Fruit fly (Drosophila melanogaster): ENCODE measurements around the gene CG12379.

DNA sequence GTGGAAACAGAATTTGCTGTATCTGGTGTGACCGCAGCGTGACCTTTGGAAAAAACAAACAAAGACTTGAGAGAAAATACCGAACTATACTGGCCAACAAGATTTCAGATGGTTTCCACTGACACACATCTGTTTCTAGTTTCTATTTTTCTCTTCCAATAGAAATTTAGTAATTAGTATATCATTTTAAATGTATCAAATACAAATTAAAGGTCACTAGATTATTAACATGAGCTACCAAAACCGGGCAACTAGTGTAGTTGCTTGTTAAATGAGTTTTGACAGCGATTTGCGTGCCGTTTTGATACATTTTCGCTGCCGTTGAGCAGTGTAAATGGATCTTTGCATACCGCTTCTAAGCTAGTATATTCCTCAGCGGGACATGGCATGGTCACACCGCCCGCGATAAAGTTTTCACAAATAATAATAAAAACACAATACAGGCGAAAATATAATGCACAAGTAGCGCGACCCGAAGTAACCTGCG, 30.0 kb downstream of the CG12379 start, which contains the start of the genes Pis and Hap40:
- TF ChIP-seq h (GFP tag; optimal IDR thresholded peaks at IDR 0.05) (peak; percentile 67), foxo (GFP tag; optimal IDR thresholded peaks at IDR 0.05) (peak in 1 of 2 experiments; percentile 74), woc (GFP tag; optimal IDR thresholded peaks at IDR 0.05) (peak; percentile 55), Hr83 (GFP tag; optimal IDR thresholded peaks at IDR 0.05; ENCODE audit: poor library complexity, severe bottlenecking) (no peak), CrebA (GFP tag; optimal IDR thresholded peaks at IDR 0.05; ENCODE audit: borderline replicate concordance) (no peak), Hnf4 (GFP tag; optimal IDR thresholded peaks at IDR 0.05) (no peak), Hr78 (GFP tag; optimal IDR thresholded peaks at IDR 0.05) (no peak), usp (GFP tag; optimal IDR thresholded peaks at IDR 0.05) (no peak), psq (GFP tag; optimal IDR thresholded peaks at IDR 0.05) (peak; percentile 40), Myc (optimal IDR thresholded peaks at IDR 0.05) (no peak), sv (GFP tag; optimal IDR thresholded peaks at IDR 0.05) (peak; percentile 29)
